Fruit fly (Drosophila melanogaster): ENCODE measurements around the gene CG9265.

CG9265 gene

dm6 chr2L:21084268-21084667 is 13.0 kb upstream of the CG9265 start, which contains the start of gene CG33510:
CG33510 (minus strand) TSS chr2L:21084326.
- TF ChIP-seq noc (tag; optimal IDR thresholded peaks at IDR 0.05): peak; percentile 83

DNA sequence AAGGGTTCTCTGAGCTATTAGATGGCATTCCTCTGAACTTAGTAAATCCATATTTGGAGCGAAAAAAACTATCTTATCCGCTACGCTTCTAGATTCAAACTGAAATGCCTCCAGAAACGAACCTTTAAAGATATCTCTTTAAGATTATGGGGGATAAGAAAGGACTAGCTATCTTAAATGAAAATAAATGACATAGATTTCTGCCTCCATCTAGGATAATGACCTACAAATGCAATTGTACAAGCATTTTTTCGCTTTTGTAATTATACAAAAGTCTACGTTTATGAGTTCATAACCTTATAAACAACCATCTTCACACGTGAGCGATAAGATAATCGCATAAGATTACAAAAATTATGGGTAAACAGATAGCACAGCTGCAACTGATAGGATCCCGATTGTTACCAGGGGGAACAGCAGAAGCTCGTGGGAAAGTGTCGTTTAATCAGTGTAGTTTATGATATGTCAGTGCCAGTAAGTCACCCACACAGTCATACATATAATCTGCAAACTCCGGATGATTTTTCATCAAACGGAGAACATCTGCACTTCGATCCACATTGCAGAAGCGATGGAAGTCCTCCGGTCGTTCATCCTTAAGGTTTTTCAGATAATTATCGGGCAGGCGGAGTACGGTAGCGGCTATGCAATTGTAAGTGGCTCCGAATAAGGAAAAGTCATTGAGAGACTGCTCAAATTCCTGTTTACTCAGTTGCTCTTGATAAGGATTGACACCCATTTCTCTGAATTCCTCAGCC is 11.3 kb upstream of the CG9265 start, which contains the start of gene CG33511:
Gene CG33511 (minus strand): TSS at position 51 of the 758 bp plus-strand sequence.
- TF ChIP-seq noc (tag; optimal IDR thresholded peaks at IDR 0.05): no peak

DNA sequence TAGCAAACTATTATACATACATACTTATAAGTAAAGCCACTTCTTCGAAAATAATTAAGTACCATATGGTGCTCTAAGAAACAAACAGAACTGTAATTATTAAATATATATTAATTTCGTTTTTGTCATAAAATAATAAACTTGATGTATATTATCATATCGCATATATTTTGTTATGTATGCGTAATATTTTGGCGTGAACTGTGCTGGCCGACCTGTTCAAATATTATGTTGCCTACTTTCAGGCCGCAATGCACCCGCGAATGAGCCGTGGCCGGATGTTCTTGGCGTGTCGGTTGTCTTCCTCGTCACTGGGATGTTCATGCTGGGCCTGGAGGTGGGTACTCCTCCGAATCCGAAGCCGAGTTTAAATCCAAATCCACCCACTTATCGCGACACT is 6.5 kb upstream of the CG9265 start:
- no peak for TF ChIP-seq noc (tag; optimal IDR thresholded peaks at IDR 0.05)

- TF ChIP-seq noc (tag; optimal IDR thresholded peaks at IDR 0.05): no peak
Observed at dm6 chr2L:21075105-21075504, 3.8 kb upstream of the CG9265 start, which contains the start of gene tadr. tadr (plus strand) TSS chr2L:21075405.

dm6 chr2L:21073818-21074217 is 2.5 kb upstream of the CG9265 start:
- no peak for TF ChIP-seq noc (tag; optimal IDR thresholded peaks at IDR 0.05)

dm6 chr2L:21073300-21073699 is 2.0 kb upstream of the CG9265 start:
- no peak for TF ChIP-seq noc (tag; optimal IDR thresholded peaks at IDR 0.05)

- no peak for TF ChIP-seq noc (tag; optimal IDR thresholded peaks at IDR 0.05)
Observed at dm6 chr2L:21072389-21072788, 1.1 kb upstream of the CG9265 start.

- no peak for TF ChIP-seq noc (tag; optimal IDR thresholded peaks at IDR 0.05)
Observed at dm6 chr2L:21070825-21071224, 477 bp downstream of the CG9265 start.

DNA sequence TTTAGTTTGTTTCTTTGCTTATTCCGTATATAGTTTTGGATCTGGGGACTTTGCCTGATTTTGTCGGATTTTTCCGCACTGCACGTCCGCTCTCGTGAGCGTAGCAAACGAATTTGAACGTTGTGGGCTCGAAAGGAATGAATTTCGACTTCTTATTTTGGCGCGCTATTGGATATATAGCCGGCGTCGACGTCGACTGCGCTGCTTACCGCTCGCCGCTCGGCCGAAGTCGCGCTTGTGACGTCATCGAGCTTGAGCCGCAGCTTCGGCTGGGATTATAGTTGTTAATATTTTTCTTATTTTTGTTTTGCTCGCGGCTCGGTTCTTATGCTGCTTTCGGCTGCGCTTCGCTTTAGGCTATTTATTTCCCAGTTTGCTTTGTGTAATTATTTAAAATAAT is 1.5 kb downstream of the CG9265 start:
- TF ChIP-seq noc (tag; optimal IDR thresholded peaks at IDR 0.05): no peak

- TF ChIP-seq noc (tag; optimal IDR thresholded peaks at IDR 0.05): no peak
Observed at dm6 chr2L:21067137-21067536, 4.2 kb downstream of the CG9265 start.

dm6 chr2L:21065889-21066288 is 5.4 kb downstream of the CG9265 start:
- no peak for TF ChIP-seq noc (tag; optimal IDR thresholded peaks at IDR 0.05)

DNA sequence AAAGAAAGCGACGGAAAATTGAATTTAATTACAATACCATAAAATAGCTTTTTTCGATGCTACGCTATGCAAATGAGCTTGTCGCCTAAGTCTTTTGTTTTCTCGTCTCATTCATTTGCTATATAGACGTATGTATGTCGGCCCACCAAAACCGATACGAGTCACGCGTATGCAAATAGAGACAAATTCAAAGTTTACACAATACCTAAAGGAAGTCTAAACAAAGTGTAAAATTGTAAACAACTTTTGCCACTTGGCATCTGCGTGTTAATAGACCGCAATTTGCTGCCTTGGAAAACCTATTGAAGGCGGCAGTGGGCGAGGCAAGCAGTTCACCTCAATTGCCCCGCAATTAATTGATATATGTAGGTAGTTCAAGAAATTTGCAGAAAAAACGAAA is 8.7 kb downstream of the CG9265 start:
- TF ChIP-seq noc (tag; optimal IDR thresholded peaks at IDR 0.05): no peak

- no peak for TF ChIP-seq noc (tag; optimal IDR thresholded peaks at IDR 0.05)
Observed at dm6 chr2L:21061591-21061990, 9.7 kb downstream of the CG9265 start.

dm6 chr2L:21053623-21054022 is 17.7 kb downstream of the CG9265 start:
- peak; percentile 23 for TF ChIP-seq noc (tag; optimal IDR thresholded peaks at IDR 0.05)

dm6 chr2L:21052783-21053463 is 18.4 kb downstream of the CG9265 start, which contains the start of gene Itgbn:
Itgbn (plus strand) TSS chr2L:21053033.
- no peak for TF ChIP-seq noc (tag; optimal IDR thresholded peaks at IDR 0.05)

- TF ChIP-seq noc (tag; optimal IDR thresholded peaks at IDR 0.05): no peak
Observed at dm6 chr2L:21051873-21052736, 19.2 kb downstream of the CG9265 start, which contains the start of gene CG42238. CG42238 (minus strand) TSS chr2L:21052164.
